Worm (Caenorhabditis elegans) whole organism, L2 larva: ENCODE measurements around the gene Y66A7A.9.

Experiments
- aly-2 ChIP-seq: fragments of 150-350 bp; optimal IDR thresholded peaks from 2 replicates; lab custom pipeline; 2014; ENCODE audit warnings: missing biosample characterization, missing genetic modification characterization
- ama-1 ChIP-seq: fragments of 150-350 bp; optimal IDR thresholded peaks from 2 replicates; lab custom pipeline; 2018; ENCODE audit warnings: inconsistent platforms
- mdl-1 ChIP-seq, 2 experiments: fragments of 150-350 bp in 1 of 2; sonication (generic microtip) in 1 of 2; optimal IDR thresholded peaks; 2 replicates each; lab custom pipeline; 2017; ENCODE audit warnings: missing biosample characterization in 2 of 2, missing genetic modification characterization in 2 of 2
- nhr-237 ChIP-seq: fragments of 150-350 bp; optimal IDR thresholded peaks from 2 replicates; lab custom pipeline; 2014; ENCODE audit warnings: missing biosample characterization, missing genetic modification characterization
- snpc-4 ChIP-seq: fragments of 150-350 bp; optimal IDR thresholded peaks from 2 replicates; lab custom pipeline; 2014; ENCODE audit warnings: missing biosample characterization, missing genetic modification characterization
- unc-55 ChIP-seq: fragments of 150-350 bp; sonication (generic microtip); optimal IDR thresholded peaks from 3 replicates; lab custom pipeline; 2014; ENCODE audit warnings: missing biosample characterization, missing genetic modification reagents, missing genetic modification characterization
- unc-62 ChIP-seq: fragments of 150-350 bp; optimal IDR thresholded peaks from 2 replicates; lab custom pipeline; 2014; ENCODE audit warnings: missing biosample characterization, missing genetic modification reagents, missing genetic modification characterization

- TF ChIP-seq mdl-1 (tag; optimal IDR thresholded peaks at IDR 0.05; lab: Kevin White, UChicago) (no peak), aly-2 (tag; lab: Kevin White, UChicago) (no peak), snpc-4 (tag; lab: Kevin White, UChicago) (no peak), nhr-237 (tag; lab: Kevin White, UChicago) (no peak), unc-55 (GFP tag; lab: Kevin White, UChicago) (no peak), ama-1 (lab: Kevin White, UChicago) (no peak), unc-62 (GFP tag; lab: Kevin White, UChicago) (no peak)
These were observed 23.4 kb downstream of the Y66A7A.9 start, which contains the start of gene Y66D12A.3 for ce11 chrIII:11588911-11589310.
